Fruit fly (Drosophila melanogaster) whole organism, embryonic: ENCODE measurements around the gene CG12123.

ENCODE experiments used
- Aef1 ChIP-seq: fragments of 200-800 bp; sonication (Bioruptor generic); IDR thresholded peaks from 3 replicates; pipeline ENCODE4 v1.3.6; 2022; ENCODE audit warnings: missing biosample characterization, missing genetic modification characterization
- Awh ChIP-seq: fragments of 200-800 bp; sonication (Bioruptor generic); IDR thresholded peaks from 2 replicates; pipeline ENCODE4, ENCODE4 v1.3.6; 2022; ENCODE audit warnings: missing biosample characterization, missing genetic modification characterization
- CG15601 ChIP-seq: fragments of 200-800 bp; sonication (Bioruptor generic); optimal IDR thresholded peaks from 3 replicates; lab custom pipeline; 2019; ENCODE audit warnings: missing biosample characterization, mild to moderate bottlenecking, missing genetic modification characterization, moderate library complexity
- CG15696 ChIP-seq: fragments of 200-800 bp; sonication (Bioruptor generic); optimal IDR thresholded peaks from 2 replicates; lab custom pipeline; 2019; ENCODE audit warnings: missing biosample characterization, mild to moderate bottlenecking, missing genetic modification characterization, moderate library complexity
- CG17568 ChIP-seq: fragments of 200-800 bp; sonication (Bioruptor generic); optimal IDR thresholded peaks from 2 replicates; lab custom pipeline; 2018; ENCODE audit warnings: missing biosample characterization, mild to moderate bottlenecking, missing genetic modification characterization, moderate library complexity
- CG3281 ChIP-seq: fragments of 200-800 bp; sonication (Bioruptor generic); optimal IDR thresholded peaks from 3 replicates; lab custom pipeline; 2017; ENCODE audit warnings: missing biosample characterization, mild to moderate bottlenecking, missing genetic modification characterization
- CG4730 ChIP-seq: fragments of 200-800 bp; sonication (Bioruptor generic); IDR thresholded peaks from 2 replicates; pipeline ENCODE4 v1.3.6; 2022; ENCODE audit warnings: missing biosample characterization, missing genetic modification characterization
- CHES-1-like ChIP-seq: fragments of 200-800 bp; sonication (Bioruptor generic); optimal IDR thresholded peaks from 2 replicates; lab custom pipeline; 2016; ENCODE audit warnings: missing biosample characterization, missing genetic modification characterization
- D ChIP-seq, 2 experiments: fragments of 200-800 bp in 1 of 2; fragments of >200 bp in 1 of 2; sonication (Bioruptor generic) in 1 of 2; optimal IDR thresholded peaks; 2 replicates in 1 of 2; 3 replicates in 1 of 2; lab custom pipeline; 2017; ENCODE audit warnings: mild to moderate bottlenecking in 1 of 2, missing biosample characterization in 1 of 2, missing genetic modification characterization in 1 of 2, missing genetic modification reagents in 1 of 2
- Deaf1 ChIP-seq: fragments of 200-800 bp; optimal IDR thresholded peaks from 3 replicates; lab custom pipeline; 2019; ENCODE audit warnings: missing biosample characterization, mild to moderate bottlenecking, missing genetic modification characterization, moderate library complexity
- Drgx ChIP-seq: fragments of 200-800 bp; sonication (Bioruptor generic); IDR thresholded peaks from 2 replicates; pipeline ENCODE4 v1.3.6; 2022; ENCODE audit warnings: missing biosample characterization, missing genetic modification characterization
- E2f1 ChIP-seq: fragments of 200-800 bp; sonication (Bioruptor generic); IDR thresholded peaks from 2 replicates; pipeline ENCODE4 v1.3.6; 2022; ENCODE audit warnings: missing biosample characterization, missing genetic modification characterization
- Ets97D ChIP-seq: fragments of 200-800 bp; sonication (Bioruptor generic); optimal IDR thresholded peaks from 3 replicates; lab custom pipeline; 2016; ENCODE audit warnings: missing biosample characterization, missing genetic modification characterization
- Spps ChIP-seq: fragments of 200-800 bp; sonication (Bioruptor generic); optimal IDR thresholded peaks from 2 replicates; lab custom pipeline; 2018; ENCODE audit warnings: missing biosample characterization, mild to moderate bottlenecking, missing genetic modification characterization
- abd-A ChIP-seq: fragments of 200-800 bp; sonication (Bioruptor generic); optimal IDR thresholded peaks from 3 replicates; lab custom pipeline; 2019; ENCODE audit warnings: missing biosample characterization, mild to moderate bottlenecking, missing genetic modification characterization, moderate library complexity
- ara ChIP-seq: fragments of 200-800 bp; sonication (Bioruptor generic); IDR thresholded peaks from 2 replicates; pipeline ENCODE4 v1.3.6; 2022; ENCODE audit warnings: missing biosample characterization, missing genetic modification characterization
- ci ChIP-seq: fragments of 200-800 bp; sonication (Bioruptor generic); IDR thresholded peaks from 3 replicates; pipeline ENCODE4 v1.3.6; 2022; ENCODE audit warnings: missing biosample characterization, missing genetic modification characterization
- gcm ChIP-seq: fragments of 200-800 bp; sonication (Bioruptor generic); optimal IDR thresholded peaks from 2 replicates; lab custom pipeline; 2019; ENCODE audit warnings: missing biosample characterization, mild to moderate bottlenecking, missing genetic modification characterization, moderate library complexity
- h ChIP-seq: fragments of >200 bp; optimal IDR thresholded peaks from 2 replicates; lab custom pipeline; 2017
- ham ChIP-seq: fragments of 200-800 bp; sonication (Bioruptor generic); IDR thresholded peaks from 2 replicates; pipeline ENCODE4 v1.3.6; 2022; ENCODE audit warnings: missing biosample characterization, missing genetic modification characterization
- ken ChIP-seq: fragments of 200-800 bp; sonication (Bioruptor generic); IDR thresholded peaks from 3 replicates; pipeline ENCODE4 v1.3.6; 2022; ENCODE audit warnings: missing biosample characterization, missing genetic modification characterization
- lmd ChIP-seq: fragments of 200-800 bp; sonication (Bioruptor generic); IDR thresholded peaks from 2 replicates; pipeline ENCODE4 v1.3.6; 2022; ENCODE audit warnings: missing biosample characterization, missing genetic modification characterization
- nau ChIP-seq: fragments of 200-800 bp; sonication (Bioruptor generic); optimal IDR thresholded peaks from 3 replicates; lab custom pipeline; 2017; ENCODE audit warnings: missing biosample characterization, mild to moderate bottlenecking, missing genetic modification characterization, missing genetic modification reagents
- pan ChIP-seq, 4 experiments: fragments of >200 bp in 3 of 4; fragments of 200-800 bp in 1 of 4; sonication (Bioruptor generic) in 1 of 4; optimal IDR thresholded peaks in 3 of 4; IDR thresholded peaks in 1 of 4; 2 replicates each; pipeline versions ENCODE4 v1.3.6 to Lab custom; 2017 to 2022; ENCODE audit warnings: missing biosample characterization in 2 of 4, missing genetic modification characterization in 2 of 4, mixed read lengths in 1 of 4
- prd ChIP-seq, 3 experiments: fragments of >200 bp in 2 of 3; fragments of 200-800 bp in 1 of 3; sonication (Bioruptor generic) in 1 of 3; optimal IDR thresholded peaks in 2 of 3; IDR thresholded peaks in 1 of 3; 2 replicates in 2 of 3; 3 replicates in 1 of 3; pipeline versions ENCODE4 v1.3.6 to Lab custom; 2017 to 2022; ENCODE audit warnings: missing biosample characterization in 1 of 3, missing genetic modification characterization in 1 of 3
- repo ChIP-seq: fragments of 200-800 bp; sonication (Bioruptor generic); optimal IDR thresholded peaks from 2 replicates; lab custom pipeline; 2016; ENCODE audit warnings: missing biosample characterization, missing genetic modification characterization
- sisA ChIP-seq: fragments of 200-800 bp; sonication (Bioruptor generic); IDR thresholded peaks from 2 replicates; pipeline ENCODE4 v1.3.6; 2022; ENCODE audit warnings: missing biosample characterization, missing genetic modification characterization
- slbo ChIP-seq: fragments of 200-800 bp; sonication (Bioruptor generic); IDR thresholded peaks from 2 replicates; pipeline ENCODE4 v1.3.6; 2022; ENCODE audit warnings: missing biosample characterization, missing genetic modification characterization
- vvl ChIP-seq: fragments of 200-800 bp; sonication (Bioruptor generic); IDR thresholded peaks from 2 replicates; pipeline ENCODE4 v1.3.6; 2022; ENCODE audit warnings: missing biosample characterization, missing genetic modification characterization

CG12123 gene

dm6 chrX:8396611-8397010, 45.5 kb downstream of the CG12123 start (continued):
- TF ChIP-seq Spps (tag; lab: Kevin White, UChicago) (no peak), pan (optimal IDR thresholded peaks at IDR 0.05; lab: Kevin White, UChicago) (no peak), pan (GFP tag; optimal IDR thresholded peaks at IDR 0.05 in 1 of 2, IDR thresholded peaks at IDR 0.05 in 1 of 2) (peak in 1 of 2 experiments; percentile 23), E2f1 (no peak), sisA (peak; percentile 36; the same call in 1 of the 2 replicates), CG4730 (GFP tag; lab: Robert Waterston, UW) (no peak), Drgx (GFP tag; lab: Robert Waterston, UW) (peak; percentile 77), Awh (GFP tag; lab: Robert Waterston, UW) (no peak), abd-A (tag; lab: Kevin White, UChicago) (no peak), CHES-1-like (GFP tag; lab: Kevin White, UChicago) (no peak), slbo (GFP tag; lab: Robert Waterston, UW) (0 out of 2 replicates have a peak, but pooled peaks have one; percentile 24), prd (optimal IDR thresholded peaks at IDR 0.05; lab: Kevin White, UChicago) (no peak), prd (GFP tag; IDR thresholded peaks at IDR 0.05; lab: Robert Waterston, UW) (0 out of 3 replicates have a peak, but pooled peaks have one; percentile 4), Aef1 (GFP tag; lab: Robert Waterston, UW) (no peak), Deaf1 (tag; lab: Kevin White, UChicago) (no peak), ken (GFP tag; lab: Robert Waterston, UW) (no peak), vvl (GFP tag; lab: Robert Waterston, UW) (no peak), ci (GFP tag; lab: Robert Waterston, UW) (peak; percentile 44; the same call in 1 of the 3 replicates), CG17568 (GFP tag; lab: Kevin White, UChicago) (no peak), D (optimal IDR thresholded peaks at IDR 0.05; lab: Kevin White, UChicago) (no peak), D (GFP tag; optimal IDR thresholded peaks at IDR 0.05; lab: Kevin White, UChicago) (no peak), ham (GFP tag; lab: Robert Waterston, UW) (no peak), nau (GFP tag; lab: Kevin White, UChicago) (no peak), gcm (GFP tag; lab: Kevin White, UChicago) (no peak), ara (GFP tag; lab: Robert Waterston, UW) (no peak), h (lab: Kevin White, UChicago) (no peak), lmd (GFP tag; lab: Robert Waterston, UW) (no peak), CG15601 (no peak), CG3281 (GFP tag; lab: Kevin White, UChicago) (no peak), CG15696 (tag; lab: Kevin White, UChicago) (no peak), Ets97D (GFP tag; lab: Kevin White, UChicago) (no peak), repo (GFP tag; lab: Kevin White, UChicago) (no peak)
